Worm (Caenorhabditis elegans) whole organism, young adult: ENCODE results near the gene R10F2.5.
"Not testable (repeated sequence)": the region's sequence is repeated elsewhere in the genome, so short reads cannot be mapped to it uniquely, and the experiment has no call there.

ENCODE experiments used
- C17E4.6 ChIP-seq: fragments of 200-800 bp; sonication (Bioruptor generic); IDR thresholded peaks from 2 replicates; pipeline ENCODE4 v1.3.6; 2022; ENCODE audit warnings: missing genetic modification reagents, missing genetic modification characterization, missing compliant biosample characterization
- F10E7.11 ChIP-seq: sonication (generic microtip); optimal IDR thresholded peaks from 2 replicates; lab custom pipeline; 2017; ENCODE audit warnings: mild to moderate bottlenecking, missing genetic modification characterization, moderate library complexity, missing compliant biosample characterization
- F39B2.1 ChIP-seq: fragments of 200-800 bp; sonication (Bioruptor generic); IDR thresholded peaks from 2 replicates; pipeline ENCODE4 v1.3.6; 2022; ENCODE audit warnings: missing genetic modification reagents, missing genetic modification characterization, missing compliant biosample characterization
- F49E8.2 ChIP-seq: sonication (generic microtip); optimal IDR thresholded peaks from 3 replicates; lab custom pipeline; 2017; ENCODE audit warnings: missing genetic modification characterization, mild to moderate bottlenecking, missing compliant biosample characterization, antibody characterized with exemption, moderate library complexity; ENCODE audit not compliant: insufficient read depth
- F57C9.4 ChIP-seq: sonication (generic microtip); optimal IDR thresholded peaks from 2 replicates; lab custom pipeline; 2017; ENCODE audit warnings: mild to moderate bottlenecking, missing genetic modification characterization, missing compliant biosample characterization
- Y95B8A.8 ChIP-seq: fragments of 200-800 bp; sonication (Bioruptor generic); IDR thresholded peaks from 2 replicates; pipeline ENCODE4 v1.3.6; 2022; ENCODE audit warnings: missing genetic modification reagents, missing genetic modification characterization, missing compliant biosample characterization
- aptf-2 ChIP-seq: fragments of 200-800 bp; sonication (Bioruptor generic); conservative IDR thresholded peaks from 2 replicates; pipeline ENCODE4 v1.3.6; 2022; ENCODE audit warnings: missing genetic modification reagents, missing genetic modification characterization, missing compliant biosample characterization
- aptf-3 ChIP-seq: fragments of 200-800 bp; sonication (Bioruptor generic); IDR thresholded peaks from 2 replicates; pipeline ENCODE4 v1.3.6; 2022; ENCODE audit warnings: missing genetic modification characterization, missing compliant biosample characterization
- atf-7 ChIP-seq: sonication (generic microtip); optimal IDR thresholded peaks from 2 replicates; lab custom pipeline; 2017; ENCODE audit warnings: mild to moderate bottlenecking, missing genetic modification characterization, missing compliant biosample characterization
- attf-5 ChIP-seq: fragments of 200-800 bp; sonication (Bioruptor generic); optimal IDR thresholded peaks from 2 replicates; lab custom pipeline; 2018; ENCODE audit warnings: mild to moderate bottlenecking, missing genetic modification characterization, missing compliant biosample characterization
- ccch-3 ChIP-seq: fragments of 200-800 bp; sonication (Bioruptor generic); optimal IDR thresholded peaks from 2 replicates; lab custom pipeline; 2018; ENCODE audit warnings: mild to moderate bottlenecking, missing genetic modification characterization, missing compliant biosample characterization
- cebp-1 ChIP-seq, 2 experiments: fragments of 200-800 bp in 1 of 2; sonication (Bioruptor generic) in 1 of 2; sonication (generic microtip) in 1 of 2; IDR thresholded peaks in 1 of 2; optimal IDR thresholded peaks in 1 of 2; 2 replicates each; pipeline versions ENCODE4 v1.3.6 to Lab custom; 2017 to 2022; ENCODE audit warnings: missing compliant biosample characterization in 2 of 2, missing genetic modification characterization in 2 of 2, mild to moderate bottlenecking in 1 of 2, missing genetic modification reagents in 1 of 2, moderate library complexity in 1 of 2
- cebp-2 ChIP-seq: fragments of 200-800 bp; sonication (Bioruptor generic); IDR thresholded peaks from 2 replicates; pipeline ENCODE4 v1.3.6; 2022; ENCODE audit warnings: missing genetic modification characterization, missing compliant biosample characterization
- ceh-40 ChIP-seq: fragments of 200-800 bp; sonication (Bioruptor generic); IDR thresholded peaks from 2 replicates; pipeline ENCODE4 v1.3.6; 2022; ENCODE audit warnings: missing genetic modification characterization, missing compliant biosample characterization
- chd-7 ChIP-seq: sonication (generic microtip); optimal IDR thresholded peaks from 2 replicates; lab custom pipeline; 2016; ENCODE audit warnings: mild to moderate bottlenecking, missing genetic modification characterization, moderate library complexity, missing compliant biosample characterization
- dox-1 ChIP-seq: fragments of 200-800 bp; sonication (Bioruptor generic); IDR thresholded peaks from 2 replicates; pipeline ENCODE4 v1.3.6; 2022; ENCODE audit warnings: missing genetic modification reagents, missing genetic modification characterization, missing compliant biosample characterization
- dpff-1 ChIP-seq: sonication (generic microtip); optimal IDR thresholded peaks from 2 replicates; lab custom pipeline; 2017; ENCODE audit warnings: mild to moderate bottlenecking, missing genetic modification characterization, missing compliant biosample characterization
- dpl-1 ChIP-seq: fragments of 150-350 bp; optimal IDR thresholded peaks from 2 replicates; lab custom pipeline; 2014; ENCODE audit warnings: missing biosample characterization, missing genetic modification reagents, missing genetic modification characterization
- egl-44 ChIP-seq: fragments of 200-800 bp; sonication (Bioruptor generic); IDR thresholded peaks from 2 replicates; pipeline ENCODE4 v1.3.6; 2022; ENCODE audit warnings: missing genetic modification reagents, missing genetic modification characterization, missing compliant biosample characterization
- ekl-4 ChIP-seq: fragments of 200-800 bp; sonication (Bioruptor generic); IDR thresholded peaks from 2 replicates; pipeline ENCODE4 v1.3.6; 2022; ENCODE audit warnings: missing genetic modification reagents, missing genetic modification characterization, missing compliant biosample characterization
- him-1 ChIP-seq: sonication (generic microtip); optimal IDR thresholded peaks from 2 replicates; lab custom pipeline; 2016; ENCODE audit warnings: missing genotype, missing genetic modification reagents, missing genetic modification characterization, missing compliant biosample characterization
- lag-1 ChIP-seq: fragments of 200-800 bp; sonication (Bioruptor generic); IDR thresholded peaks from 2 replicates; pipeline ENCODE4 v1.3.6; 2022; ENCODE audit warnings: missing genetic modification reagents, missing genetic modification characterization, missing compliant biosample characterization
- let-607 ChIP-seq, 2 experiments: fragments of 200-800 bp in 1 of 2; sonication (Bioruptor generic) in 1 of 2; sonication (generic microtip) in 1 of 2; optimal IDR thresholded peaks; 2 replicates each; lab custom pipeline; 2016 to 2018; ENCODE audit warnings: mild to moderate bottlenecking in 2 of 2, missing compliant biosample characterization in 2 of 2, missing genetic modification characterization in 2 of 2, moderate library complexity in 2 of 2, missing genotype in 1 of 2
- lin-40 ChIP-seq: sonication (generic microtip); optimal IDR thresholded peaks from 2 replicates; lab custom pipeline; 2016; ENCODE audit warnings: missing genetic modification characterization, mild to moderate bottlenecking, missing compliant biosample characterization, missing genotype, missing genetic modification reagents
- lir-1 ChIP-seq: fragments of 200-800 bp; sonication (Bioruptor generic); conservative IDR thresholded peaks from 2 replicates; pipeline ENCODE4 v1.3.6; 2022; ENCODE audit warnings: missing genetic modification reagents, missing genetic modification characterization, missing compliant biosample characterization
- madf-8 ChIP-seq: fragments of 200-800 bp; sonication (Bioruptor generic); conservative IDR thresholded peaks from 2 replicates; pipeline ENCODE4 v1.3.6; 2022; ENCODE audit warnings: missing genetic modification reagents, missing genetic modification characterization, missing compliant biosample characterization
- mcd-1 ChIP-seq: fragments of 200-800 bp; sonication (Bioruptor generic); IDR thresholded peaks from 2 replicates; pipeline ENCODE4 v1.3.6; 2022; ENCODE audit warnings: missing genetic modification reagents, missing genetic modification characterization, missing compliant biosample characterization
- nhr-120 ChIP-seq: fragments of 200-800 bp; sonication (Bioruptor generic); IDR thresholded peaks from 2 replicates; pipeline ENCODE4 v1.3.6; 2022; ENCODE audit warnings: missing genetic modification characterization, missing compliant biosample characterization
- nhr-27 ChIP-seq: fragments of 200-800 bp; sonication (Bioruptor generic); optimal IDR thresholded peaks from 2 replicates; lab custom pipeline; 2018; ENCODE audit warnings: mild to moderate bottlenecking, missing genetic modification characterization, moderate library complexity, missing compliant biosample characterization
- nhr-80 ChIP-seq: sonication (generic microtip); optimal IDR thresholded peaks from 2 replicates; lab custom pipeline; 2016; ENCODE audit warnings: missing genetic modification characterization, missing compliant biosample characterization
- nhr-90 ChIP-seq: sonication (generic microtip); optimal IDR thresholded peaks from 2 replicates; lab custom pipeline; 2016; ENCODE audit warnings: missing genotype, mild to moderate bottlenecking, missing genetic modification characterization, missing compliant biosample characterization
- pha-4 ChIP-seq: fragments of 150-350 bp; sonication (generic microtip); optimal IDR thresholded peaks from 2 replicates; lab custom pipeline; 2014; ENCODE audit warnings: missing biosample characterization, missing genetic modification reagents, missing genetic modification characterization
- repo-1 ChIP-seq: sonication (generic microtip); optimal IDR thresholded peaks from 2 replicates; lab custom pipeline; 2017; ENCODE audit warnings: mild to moderate bottlenecking, missing genetic modification characterization, missing compliant biosample characterization
- snpc-1.1 ChIP-seq: sonication (generic microtip); optimal IDR thresholded peaks from 2 replicates; lab custom pipeline; 2017; ENCODE audit warnings: missing genetic modification characterization, mild to moderate bottlenecking, missing compliant biosample characterization, antibody characterized with exemption, moderate library complexity, missing genotype, missing genetic modification reagents; ENCODE audit not compliant: insufficient read depth
- snpc-4 ChIP-seq, 5 experiments: fragments of 150-350 bp in 1 of 5; sonication (generic microtip) in 4 of 5; optimal IDR thresholded peaks; 2 replicates each; lab custom pipeline; 2014 to 2018; ENCODE audit warnings: missing genetic modification characterization in 5 of 5, missing biosample characterization in 3 of 5, antibody characterized with exemption in 2 of 5, mild to moderate bottlenecking in 2 of 5, missing compliant biosample characterization in 2 of 5, missing genotype in 2 of 5, moderate library complexity in 2 of 5, missing genetic modification reagents in 1 of 5
- sptf-2 ChIP-seq: fragments of 200-800 bp; sonication (Bioruptor generic); optimal IDR thresholded peaks from 2 replicates; lab custom pipeline; 2018; ENCODE audit warnings: mild to moderate bottlenecking, missing genetic modification characterization, missing compliant biosample characterization
- tbp1 ChIP-seq: fragments of 200-800 bp; sonication (Bioruptor generic); optimal IDR thresholded peaks from 2 replicates; lab custom pipeline; 2018; ENCODE audit warnings: mild to moderate bottlenecking, missing genetic modification characterization, missing compliant biosample characterization
- tlf-1 ChIP-seq: fragments of 200-800 bp; sonication (Bioruptor generic); optimal IDR thresholded peaks from 2 replicates; lab custom pipeline; 2018; ENCODE audit warnings: mild to moderate bottlenecking, missing genetic modification characterization, missing compliant biosample characterization
- ztf-22 ChIP-seq: fragments of 200-800 bp; sonication (Bioruptor generic); optimal IDR thresholded peaks from 2 replicates; lab custom pipeline; 2018; ENCODE audit warnings: mild to moderate bottlenecking, missing genetic modification characterization, moderate library complexity, missing compliant biosample characterization
- ztf-3 ChIP-seq: fragments of 200-800 bp; sonication (Bioruptor generic); optimal IDR thresholded peaks from 2 replicates; lab custom pipeline; 2018; ENCODE audit warnings: mild to moderate bottlenecking, missing genetic modification characterization, missing compliant biosample characterization

The R10F2.5 gene

ce11 chrIII:2962878-2963540, 38.5 kb upstream of the R10F2.5 start:
- not testable (repeated sequence) for TF ChIP-seq snpc-4 (GFP tag; optimal IDR thresholded peaks at IDR 0.05; lab: Kevin White, UChicago)
- TF ChIP-seq snpc-4 (tag; optimal IDR thresholded peaks at IDR 0.05; lab: Kevin White, UChicago) (peak in 3 of 4 experiments; percentile 15 to 83 (median 58)), snpc-1.1 (tag; lab: Kevin White, UChicago) (peak; percentile 64)

- TF ChIP-seq ceh-40 (GFP tag; lab: Robert Waterston, UW) = no peak
- TF ChIP-seq him-1 (tag; lab: Kevin White, UChicago) = peak; percentile 83
- TF ChIP-seq, all 124 proteins: peak for 1
Observed at ce11 chrIII:2961840-2962239, 37.3 kb upstream of the R10F2.5 start.

- TF ChIP-seq mcd-1 (GFP tag; lab: Robert Waterston, UW) = no peak
- no peak for TF ChIP-seq egl-44 (GFP tag; lab: Robert Waterston, UW)
- no peak for TF ChIP-seq lir-1 (GFP tag; lab: Robert Waterston, UW)
- TF ChIP-seq sptf-2 (GFP tag; lab: Kevin White, UChicago) = no peak
- TF ChIP-seq Y95B8A.8 (GFP tag; lab: Robert Waterston, UW) = no peak
- no peak for TF ChIP-seq dpl-1
- TF ChIP-seq aptf-3 (GFP tag; lab: Robert Waterston, UW) = no peak
- TF ChIP-seq F57C9.4 = no peak
- no peak for TF ChIP-seq aptf-2
- no peak for TF ChIP-seq madf-8 (GFP tag; lab: Robert Waterston, UW)
- TF ChIP-seq pha-4 (tag; lab: Kevin White, UChicago) = no peak
- TF ChIP-seq ekl-4 (GFP tag; lab: Robert Waterston, UW) = no peak
- no peak for TF ChIP-seq ztf-3 (GFP tag; lab: Kevin White, UChicago)
- TF ChIP-seq dox-1 (GFP tag; lab: Robert Waterston, UW) = no peak
- no peak for TF ChIP-seq dpff-1
Observed at ce11 chrIII:2952437-2952836, 27.9 kb upstream of the R10F2.5 start.

ce11 chrIII:2948310-2948961, 23.9 kb upstream of the R10F2.5 start:
- TF ChIP-seq atf-7 (peak; percentile 95), dpff-1 (no peak), madf-8 (GFP tag; lab: Robert Waterston, UW) (no peak), cebp-1 (GFP tag; IDR thresholded peaks at IDR 0.05; lab: Robert Waterston, UW) (no peak), cebp-1 (tag; optimal IDR thresholded peaks at IDR 0.05; lab: Kevin White, UChicago) (peak; percentile 84), F39B2.1 (no peak), attf-5 (GFP tag; lab: Kevin White, UChicago) (peak; percentile 25), F49E8.2 (no peak), pha-4 (tag; lab: Kevin White, UChicago) (no peak), lin-40 (peak; percentile 30), lag-1 (no peak), F10E7.11 (tag; lab: Kevin White, UChicago) (no peak), nhr-27 (tag; lab: Kevin White, UChicago) (no peak), tlf-1 (GFP tag; lab: Kevin White, UChicago) (peak; percentile 11), cebp-2 (GFP tag; lab: Robert Waterston, UW) (no peak), nhr-120 (GFP tag; lab: Robert Waterston, UW) (no peak), mcd-1 (GFP tag; lab: Robert Waterston, UW) (0 out of 2 replicates have a peak, but pooled peaks have one; percentile 25), ztf-22 (GFP tag; lab: Kevin White, UChicago) (no peak), C17E4.6 (GFP tag; lab: Robert Waterston, UW) (no peak), ccch-3 (GFP tag; lab: Kevin White, UChicago) (no peak), let-607 (tag; optimal IDR thresholded peaks at IDR 0.05; lab: Kevin White, UChicago) (peak in 1 of 2 experiments; percentile 26), nhr-90 (tag; lab: Kevin White, UChicago) (peak; percentile 3), chd-7 (tag; lab: Kevin White, UChicago) (no peak), repo-1 (tag; lab: Kevin White, UChicago) (no peak), tbp1 (GFP tag; lab: Kevin White, UChicago) (peak; percentile 20), nhr-80 (peak; percentile 82), dox-1 (GFP tag; lab: Robert Waterston, UW) (peak; percentile 61; the same call in 1 of the 2 replicates)
